Worm (Caenorhabditis elegans) whole organism, early embryonic: ENCODE data around the gene Y55D5A.3.

ENCODE experiments used
- aly-1 ChIP-seq: sonication (generic microtip); optimal IDR thresholded peaks from 2 replicates; lab custom pipeline; 2016; ENCODE audit warnings: missing genetic modification characterization, missing compliant biosample characterization
- ama-1 ChIP-seq: fragments of 150-350 bp; optimal IDR thresholded peaks from 2 replicates; lab custom pipeline; 2014
- ets-7 ChIP-seq: sonication (generic microtip); optimal IDR thresholded peaks from 2 replicates; lab custom pipeline; 2016; ENCODE audit warnings: missing genotype, missing genetic modification characterization, missing compliant biosample characterization

DNA sequence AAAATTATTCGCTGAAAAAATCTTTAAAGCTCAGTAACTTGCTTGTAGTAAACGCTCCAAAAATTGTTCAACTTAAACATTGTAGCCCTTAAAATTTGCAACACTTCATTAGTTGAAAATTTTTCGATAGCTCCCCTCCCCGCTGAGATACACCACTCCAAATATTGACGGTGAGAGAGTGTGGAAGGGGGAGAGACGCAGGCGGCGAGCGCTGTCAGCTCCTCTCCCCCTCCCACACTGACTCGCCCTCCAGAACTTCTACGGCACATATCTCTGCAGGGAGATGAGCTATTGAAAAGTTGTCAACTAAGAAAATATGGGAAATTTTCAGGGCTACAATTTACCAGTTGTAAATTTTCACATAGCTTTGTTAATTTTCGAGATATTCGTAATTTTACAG, 16.6 kb upstream of the Y55D5A.3 start:
- TF ChIP-seq ama-1 (lab: Kevin White, UChicago) (no peak), aly-1 (tag; lab: Kevin White, UChicago) (no peak), ets-7 (no peak)
